Fruit fly (Drosophila melanogaster) whole organism: ENCODE results near the gene CG42553.

Source experiments
- CG8478 ChIP-seq: fragments of >200 bp; optimal IDR thresholded peaks from 2 replicates; lab custom pipeline; 2018; ENCODE audit warnings: inconsistent platforms
- Dll ChIP-seq: fragments of >200 bp; optimal IDR thresholded peaks from 2 replicates; lab custom pipeline; 2017
- EcR ChIP-seq, 2 experiments: fragments of >200 bp; optimal IDR thresholded peaks; 2 replicates each; lab custom pipeline; 2017; ENCODE audit warnings: missing biosample characterization in 2 of 2, missing genetic modification characterization in 2 of 2, missing genetic modification reagents in 2 of 2
- pan ChIP-seq: fragments of >200 bp; optimal IDR thresholded peaks from 2 replicates; lab custom pipeline; 2017
- psq ChIP-seq: fragments of >200 bp; optimal IDR thresholded peaks from 2 replicates; lab custom pipeline; 2017
- usp ChIP-seq: fragments of >200 bp; optimal IDR thresholded peaks from 2 replicates; lab custom pipeline; 2017; ENCODE audit warnings: missing biosample characterization, missing genetic modification characterization, mixed read lengths

The CG42553 gene

dm6 chr3L:809538-809805 lies 24.4 kb upstream of the CG42553 start:
- TF ChIP-seq psq (no peak), CG8478 (no peak), EcR (GFP tag; optimal IDR thresholded peaks at IDR 0.05; lab: Kevin White, UChicago) (no peak), usp (GFP tag; lab: Kevin White, UChicago) (no peak), pan (lab: Kevin White, UChicago) (no peak), Dll (lab: Kevin White, UChicago) (no peak)

- no peak for TF ChIP-seq CG8478
- TF ChIP-seq psq = no peak
- TF ChIP-seq pan (lab: Kevin White, UChicago) = no peak
These were observed 23.8 kb upstream of the CG42553 start for dm6 chr3L:810038-810644.

- TF ChIP-seq Dll (lab: Kevin White, UChicago) = no peak
- TF ChIP-seq pan (lab: Kevin White, UChicago) = no peak
- no peak for TF ChIP-seq CG8478
These were observed 22.1 kb upstream of the CG42553 start for dm6 chr3L:811816-812215.

dm6 chr3L:813229-813837 lies 20.6 kb upstream of the CG42553 start:
- TF ChIP-seq usp (GFP tag; lab: Kevin White, UChicago) = no peak
- no peak for TF ChIP-seq Dll (lab: Kevin White, UChicago)
- TF ChIP-seq psq = no peak
- no peak for TF ChIP-seq EcR (GFP tag; optimal IDR thresholded peaks at IDR 0.05; lab: Kevin White, UChicago)
- TF ChIP-seq CG8478 = no peak
- TF ChIP-seq pan (lab: Kevin White, UChicago) = no peak

dm6 chr3L:813911-814310 lies 20.0 kb upstream of the CG42553 start:
- TF ChIP-seq Dll (lab: Kevin White, UChicago) = no peak
- TF ChIP-seq EcR (GFP tag; optimal IDR thresholded peaks at IDR 0.05; lab: Kevin White, UChicago) = no peak
- TF ChIP-seq pan (lab: Kevin White, UChicago) = no peak
- no peak for TF ChIP-seq CG8478
- no peak for TF ChIP-seq psq
- TF ChIP-seq usp (GFP tag; lab: Kevin White, UChicago) = no peak

- TF ChIP-seq EcR (GFP tag; optimal IDR thresholded peaks at IDR 0.05; lab: Kevin White, UChicago) (no peak), CG8478 (no peak), psq (no peak)
These were observed 18.4 kb upstream of the CG42553 start for dm6 chr3L:815234-816200.

dm6 chr3L:817708-818107 lies 16.2 kb upstream of the CG42553 start:
- TF ChIP-seq EcR (GFP tag; optimal IDR thresholded peaks at IDR 0.05; lab: Kevin White, UChicago) (no peak), usp (GFP tag; lab: Kevin White, UChicago) (no peak), Dll (lab: Kevin White, UChicago) (no peak), psq (no peak), CG8478 (no peak), pan (lab: Kevin White, UChicago) (no peak)

- TF ChIP-seq CG8478 (no peak), psq (no peak), Dll (lab: Kevin White, UChicago) (no peak), EcR (GFP tag; optimal IDR thresholded peaks at IDR 0.05; lab: Kevin White, UChicago) (no peak)
These were observed 15.3 kb upstream of the CG42553 start for dm6 chr3L:818438-819138.

- TF ChIP-seq EcR (GFP tag; optimal IDR thresholded peaks at IDR 0.05; lab: Kevin White, UChicago) = no peak
- TF ChIP-seq psq = no peak
- no peak for TF ChIP-seq CG8478
- no peak for TF ChIP-seq Dll (lab: Kevin White, UChicago)
- TF ChIP-seq pan (lab: Kevin White, UChicago) = no peak
- no peak for TF ChIP-seq usp (GFP tag; lab: Kevin White, UChicago)
These were observed 14.5 kb upstream of the CG42553 start for dm6 chr3L:819297-819886.

- TF ChIP-seq pan (lab: Kevin White, UChicago) (no peak), CG8478 (no peak), psq (no peak), usp (GFP tag; lab: Kevin White, UChicago) (no peak), EcR (GFP tag; optimal IDR thresholded peaks at IDR 0.05; lab: Kevin White, UChicago) (no peak), Dll (lab: Kevin White, UChicago) (no peak)
These were observed 13.6 kb upstream of the CG42553 start for dm6 chr3L:820332-820731.

- TF ChIP-seq pan (lab: Kevin White, UChicago) (no peak), psq (no peak), Dll (lab: Kevin White, UChicago) (no peak), usp (GFP tag; lab: Kevin White, UChicago) (no peak), EcR (GFP tag; optimal IDR thresholded peaks at IDR 0.05; lab: Kevin White, UChicago) (no peak), CG8478 (no peak)
These were observed 12.8 kb upstream of the CG42553 start for dm6 chr3L:820975-821598.
